Fruit fly (Drosophila melanogaster) whole organism, embryonic: ENCODE measurements around the gene CG16953.

Experiments used
- Atf3 ChIP-seq: fragments of 200-800 bp; sonication (Bioruptor generic); optimal IDR thresholded peaks from 3 replicates; lab custom pipeline; 2016; ENCODE audit warnings: missing biosample characterization, missing genetic modification characterization
- BEAF-32 ChIP-seq: fragments of 200-800 bp; sonication (Bioruptor generic); optimal IDR thresholded peaks from 3 replicates; lab custom pipeline; 2017; ENCODE audit warnings: missing biosample characterization, missing genetic modification characterization, mild to moderate bottlenecking, moderate library complexity, missing genetic modification reagents
- Bdp1 ChIP-seq: fragments of 200-800 bp; sonication (Bioruptor generic); optimal IDR thresholded peaks from 3 replicates; lab custom pipeline; 2016; ENCODE audit warnings: missing biosample characterization, missing genetic modification characterization
- C15 ChIP-seq: fragments of 200-800 bp; sonication (Bioruptor generic); IDR thresholded peaks from 3 replicates; pipeline ENCODE4 v1.3.6; 2022; ENCODE audit warnings: missing biosample characterization, missing genetic modification characterization
- CG10274 ChIP-seq: fragments of 200-800 bp; sonication (Bioruptor generic); optimal IDR thresholded peaks from 3 replicates; lab custom pipeline; 2017; ENCODE audit warnings: missing biosample characterization, mild to moderate bottlenecking, missing genetic modification characterization
- CG10366 ChIP-seq: fragments of 200-800 bp; sonication (Bioruptor generic); IDR thresholded peaks from 2 replicates; pipeline ENCODE4 v1.3.6; 2022; ENCODE audit warnings: missing biosample characterization, missing genetic modification characterization
- CG10543 ChIP-seq: fragments of 200-800 bp; sonication (Bioruptor generic); optimal IDR thresholded peaks from 3 replicates; lab custom pipeline; 2017; ENCODE audit warnings: missing biosample characterization, mild to moderate bottlenecking, missing genetic modification characterization, moderate library complexity
- CG11560 ChIP-seq: fragments of 200-800 bp; sonication (Bioruptor generic); IDR thresholded peaks from 3 replicates; pipeline ENCODE4 v1.3.6; 2022; ENCODE audit warnings: missing biosample characterization, missing genetic modification characterization
- CG14014 ChIP-seq: fragments of 200-800 bp; sonication (Bioruptor generic); IDR thresholded peaks from 2 replicates; pipeline ENCODE4 v1.3.6; 2022; ENCODE audit warnings: missing biosample characterization, missing genetic modification characterization
- CG14050 ChIP-seq: fragments of 200-800 bp; sonication (Bioruptor generic); IDR thresholded peaks from 3 replicates; pipeline ENCODE4 v1.3.6; 2022; ENCODE audit warnings: missing biosample characterization, missing genetic modification characterization
- CG16863 ChIP-seq: fragments of 200-800 bp; sonication (Bioruptor generic); optimal IDR thresholded peaks from 3 replicates; lab custom pipeline; 2016; ENCODE audit warnings: missing biosample characterization, missing genetic modification characterization
- CG17912 ChIP-seq: fragments of 200-800 bp; sonication (Bioruptor generic); optimal IDR thresholded peaks from 2 replicates; lab custom pipeline; 2018; ENCODE audit warnings: missing biosample characterization, mild to moderate bottlenecking, missing genetic modification characterization
- CG18619 ChIP-seq: fragments of 200-800 bp; sonication (Bioruptor generic); optimal IDR thresholded peaks from 3 replicates; lab custom pipeline; 2017; ENCODE audit warnings: missing biosample characterization, mild to moderate bottlenecking, missing genetic modification characterization
- CG32767 ChIP-seq: fragments of 200-800 bp; sonication (Bioruptor generic); IDR thresholded peaks from 2 replicates; pipeline ENCODE4 v1.3.6; 2022; ENCODE audit warnings: missing biosample characterization, missing genetic modification characterization
- CG33213 ChIP-seq: fragments of 200-800 bp; sonication (Bioruptor generic); optimal IDR thresholded peaks from 3 replicates; lab custom pipeline; 2016; ENCODE audit warnings: missing biosample characterization, missing genetic modification characterization
- CG3407 ChIP-seq: fragments of 200-800 bp; sonication (Bioruptor generic); optimal IDR thresholded peaks from 2 replicates; lab custom pipeline; 2018; ENCODE audit warnings: missing biosample characterization, mild to moderate bottlenecking, missing genetic modification characterization
- CG3726 ChIP-seq: fragments of 200-800 bp; sonication (Bioruptor generic); IDR thresholded peaks from 3 replicates; pipeline ENCODE4, ENCODE4 v1.3.6; 2022; ENCODE audit warnings: missing biosample characterization, missing genetic modification characterization
- CG3995 ChIP-seq: fragments of 200-800 bp; sonication (Bioruptor generic); optimal IDR thresholded peaks from 3 replicates; lab custom pipeline; 2016; ENCODE audit warnings: missing biosample characterization, missing genetic modification characterization
- CG6791 ChIP-seq: fragments of 200-800 bp; sonication (Bioruptor generic); IDR thresholded peaks from 3 replicates; pipeline ENCODE4 v1.3.6; 2022; ENCODE audit warnings: missing biosample characterization, missing genetic modification characterization; ENCODE audit not compliant: partially characterized antibody
- CG7271 ChIP-seq: fragments of 200-800 bp; sonication (Bioruptor generic); optimal IDR thresholded peaks from 2 replicates; lab custom pipeline; 2018; ENCODE audit warnings: missing biosample characterization, mild to moderate bottlenecking, missing genetic modification characterization, moderate library complexity
- CG7357 ChIP-seq: fragments of 200-800 bp; sonication (Bioruptor generic); IDR thresholded peaks from 3 replicates; pipeline ENCODE4 v1.3.6; 2022; ENCODE audit warnings: missing biosample characterization, missing genetic modification characterization
- CG8924 ChIP-seq: fragments of 200-800 bp; optimal IDR thresholded peaks from 3 replicates; lab custom pipeline; 2019; ENCODE audit warnings: missing biosample characterization, mild to moderate bottlenecking, missing genetic modification characterization, moderate library complexity
- CG8944 ChIP-seq: fragments of 200-800 bp; sonication (Bioruptor generic); optimal IDR thresholded peaks from 3 replicates; lab custom pipeline; 2016; ENCODE audit warnings: missing biosample characterization, missing genetic modification characterization
- CG9797 ChIP-seq: fragments of 200-800 bp; sonication (Bioruptor generic); optimal IDR thresholded peaks from 3 replicates; lab custom pipeline; 2018; ENCODE audit warnings: missing biosample characterization, mild to moderate bottlenecking, missing genetic modification characterization
- Camta ChIP-seq: fragments of 200-800 bp; sonication (Bioruptor generic); optimal IDR thresholded peaks from 2 replicates; lab custom pipeline; 2016; ENCODE audit warnings: missing biosample characterization, missing genetic modification characterization
- D ChIP-seq, 2 experiments: fragments of 200-800 bp in 1 of 2; fragments of >200 bp in 1 of 2; sonication (Bioruptor generic) in 1 of 2; optimal IDR thresholded peaks; 2 replicates in 1 of 2; 3 replicates in 1 of 2; lab custom pipeline; 2017; ENCODE audit warnings: mild to moderate bottlenecking in 1 of 2, missing biosample characterization in 1 of 2, missing genetic modification characterization in 1 of 2, missing genetic modification reagents in 1 of 2
- Dll ChIP-seq: fragments of 200-800 bp; sonication (Bioruptor generic); IDR thresholded peaks from 4 replicates; pipeline ENCODE4 v1.3.6; 2022; ENCODE audit warnings: missing biosample characterization, missing genetic modification characterization; ENCODE audit not compliant: partially characterized antibody
- H15 ChIP-seq: fragments of 200-800 bp; sonication (Bioruptor generic); IDR thresholded peaks from 3 replicates; pipeline ENCODE4 v1.3.6; 2022; ENCODE audit warnings: missing biosample characterization, missing genetic modification characterization
- Hmx ChIP-seq: fragments of 200-800 bp; sonication (Bioruptor generic); optimal IDR thresholded peaks from 2 replicates; lab custom pipeline; 2016; ENCODE audit warnings: missing biosample characterization, missing genetic modification characterization
- Meics ChIP-seq: fragments of 200-800 bp; sonication (Bioruptor generic); optimal IDR thresholded peaks from 2 replicates; lab custom pipeline; 2017; ENCODE audit warnings: missing biosample characterization, mild to moderate bottlenecking, missing genetic modification characterization
- Oli ChIP-seq: fragments of 200-800 bp; sonication (Bioruptor generic); optimal IDR thresholded peaks from 2 replicates; lab custom pipeline; 2018; ENCODE audit warnings: missing biosample characterization, mild to moderate bottlenecking, missing genetic modification characterization, moderate library complexity
- Taf1 ChIP-seq: fragments of 200-800 bp; sonication (Bioruptor generic); IDR thresholded peaks from 2 replicates; pipeline ENCODE4 v1.3.6; 2022; ENCODE audit warnings: missing biosample characterization, missing genetic modification characterization
- ase ChIP-seq: fragments of 200-800 bp; sonication (Bioruptor generic); IDR thresholded peaks from 3 replicates; pipeline ENCODE4 v1.3.6; 2022; ENCODE audit warnings: missing biosample characterization, missing genetic modification characterization
- cato ChIP-seq: fragments of 200-800 bp; sonication (Bioruptor generic); optimal IDR thresholded peaks from 2 replicates; lab custom pipeline; 2016; ENCODE audit warnings: missing biosample characterization, missing genetic modification characterization, borderline replicate concordance
- da ChIP-seq: fragments of 200-800 bp; sonication (Bioruptor generic); optimal IDR thresholded peaks from 2 replicates; lab custom pipeline; 2016; ENCODE audit warnings: missing biosample characterization, missing genetic modification characterization
- dpn ChIP-seq, 2 experiments: fragments of 200-800 bp; sonication (Bioruptor generic); optimal IDR thresholded peaks; 3 replicates each; lab custom pipeline; 2016; ENCODE audit warnings: missing biosample characterization in 2 of 2, missing genetic modification characterization in 2 of 2
- emc ChIP-seq: fragments of 200-800 bp; sonication (Bioruptor generic); optimal IDR thresholded peaks from 2 replicates; lab custom pipeline; 2016; ENCODE audit warnings: missing biosample characterization, missing genetic modification characterization
- gcm ChIP-seq: fragments of 200-800 bp; sonication (Bioruptor generic); optimal IDR thresholded peaks from 2 replicates; lab custom pipeline; 2019; ENCODE audit warnings: missing biosample characterization, mild to moderate bottlenecking, missing genetic modification characterization, moderate library complexity
- gro ChIP-seq: fragments of 200-800 bp; sonication (Bioruptor generic); optimal IDR thresholded peaks from 2 replicates; lab custom pipeline; 2016; ENCODE audit warnings: missing biosample characterization, missing genetic modification characterization
- insv ChIP-seq, 2 experiments: fragments of 200-800 bp; sonication (Bioruptor generic); optimal IDR thresholded peaks; 3 replicates each; lab custom pipeline; 2016 to 2018; ENCODE audit warnings: missing biosample characterization in 2 of 2, missing genetic modification characterization in 2 of 2
- nerfin-1 ChIP-seq: fragments of 200-800 bp; sonication (Bioruptor generic); optimal IDR thresholded peaks from 3 replicates; lab custom pipeline; 2019; ENCODE audit warnings: missing biosample characterization, mild to moderate bottlenecking, missing genetic modification characterization, moderate library complexity
- onecut ChIP-seq: fragments of 200-800 bp; sonication (Bioruptor generic); IDR thresholded peaks from 2 replicates; pipeline ENCODE4 v1.3.6; 2022; ENCODE audit warnings: missing biosample characterization, missing genetic modification characterization
- sens-2 ChIP-seq: fragments of 200-800 bp; sonication (Bioruptor generic); IDR thresholded peaks from 2 replicates; pipeline ENCODE4 v1.3.6; 2022; ENCODE audit warnings: missing biosample characterization, missing genetic modification characterization
- slbo ChIP-seq: fragments of 200-800 bp; sonication (Bioruptor generic); IDR thresholded peaks from 2 replicates; pipeline ENCODE4 v1.3.6; 2022; ENCODE audit warnings: missing biosample characterization, missing genetic modification characterization
- slp2 ChIP-seq: fragments of 200-800 bp; sonication (Bioruptor generic); optimal IDR thresholded peaks from 2 replicates; lab custom pipeline; 2016; ENCODE audit warnings: missing biosample characterization, missing genetic modification characterization
- twi ChIP-seq: fragments of 200-800 bp; optimal IDR thresholded peaks from 2 replicates; lab custom pipeline; 2019; ENCODE audit warnings: missing biosample characterization, mild to moderate bottlenecking, missing genetic modification characterization, moderate library complexity
- wdn ChIP-seq: fragments of 200-800 bp; sonication (Bioruptor generic); IDR thresholded peaks from 2 replicates; pipeline ENCODE4 v1.3.6; 2022; ENCODE audit warnings: missing biosample characterization, missing genetic modification characterization
- z ChIP-seq: fragments of 200-800 bp; sonication (Bioruptor generic); IDR thresholded peaks from 3 replicates; pipeline ENCODE4 v1.3.6; 2022; ENCODE audit warnings: missing biosample characterization, missing genetic modification characterization

The CG16953 gene

dm6 chr3R:20594194-20595144 is 8.8 kb upstream of the CG16953 start (continued):
- TF ChIP-seq CG17912 (GFP tag; lab: Kevin White, UChicago) (no peak), onecut (GFP tag; lab: Robert Waterston, UW) (peak; percentile 67), CG6791 (GFP tag; lab: Robert Waterston, UW) (no peak), BEAF-32 (GFP tag; lab: Kevin White, UChicago) (no peak), gro (no peak), CG14050 (GFP tag; lab: Robert Waterston, UW) (peak; percentile 55), CG8944 (GFP tag; lab: Kevin White, UChicago) (peak; percentile 21), CG8924 (tag; lab: Kevin White, UChicago) (peak; percentile 94), CG3407 (GFP tag; lab: Kevin White, UChicago) (peak; percentile 88), CG14014 (GFP tag; lab: Robert Waterston, UW) (peak; percentile 68), Taf1 (no peak), Dll (GFP tag; lab: Robert Waterston, UW) (no peak), cato (GFP tag; lab: Kevin White, UChicago) (peak; percentile 79), sens-2 (GFP tag; lab: Robert Waterston, UW) (0 out of 2 replicates have a peak, but pooled peaks have one; percentile 5), CG18619 (GFP tag; lab: Kevin White, UChicago) (peak; percentile 85), CG10274 (GFP tag; lab: Kevin White, UChicago) (peak; percentile 35), Meics (GFP tag; lab: Kevin White, UChicago) (peak; percentile 87), Oli (tag; lab: Kevin White, UChicago) (peak; percentile 91), slbo (GFP tag; lab: Robert Waterston, UW) (peak; percentile 76), CG10366 (GFP tag; lab: Robert Waterston, UW) (peak; percentile 71), dpn (GFP tag; optimal IDR thresholded peaks at IDR 0.05; lab: Kevin White, UChicago) (peak in 1 of 2 experiments; percentile 77), CG33213 (GFP tag; lab: Kevin White, UChicago) (peak; percentile 25), D (optimal IDR thresholded peaks at IDR 0.05; lab: Kevin White, UChicago) (no peak), D (GFP tag; optimal IDR thresholded peaks at IDR 0.05; lab: Kevin White, UChicago) (peak; percentile 95), da (GFP tag; lab: Kevin White, UChicago) (peak; percentile 47), twi (tag; lab: Kevin White, UChicago) (peak; percentile 81), CG9797 (no peak), CG11560 (tag; lab: Robert Waterston, UW) (no peak), CG3995 (GFP tag; lab: Kevin White, UChicago) (peak; percentile 22), slp2 (no peak), Atf3 (no peak), CG32767 (GFP tag; lab: Robert Waterston, UW) (peak; percentile 81), CG16863 (GFP tag; lab: Kevin White, UChicago) (no peak), nerfin-1 (tag; lab: Kevin White, UChicago) (peak; percentile 93), CG3726 (GFP tag; lab: Robert Waterston, UW) (peak; percentile 52; the same call in 2 of the 3 replicates), Camta (GFP tag; lab: Kevin White, UChicago) (no peak), emc (no peak), C15 (no peak), CG7357 (peak; percentile 81), z (GFP tag; lab: Robert Waterston, UW) (no peak), Bdp1 (no peak), ase (GFP tag; lab: Robert Waterston, UW) (peak; percentile 58; the same call in 2 of the 3 replicates), H15 (GFP tag; lab: Robert Waterston, UW) (peak; percentile 77; the same call in 2 of the 3 replicates), CG10543 (GFP tag; lab: Kevin White, UChicago) (peak; percentile 72), gcm (peak; percentile 96), wdn (peak; percentile 46; the same call in 1 of the 2 replicates), insv (GFP tag; optimal IDR thresholded peaks at IDR 0.05; lab: Kevin White, UChicago) (peak in 1 of 2 experiments; percentile 24), CG7271 (tag; lab: Kevin White, UChicago) (peak; percentile 88), Hmx (GFP tag; lab: Kevin White, UChicago) (no peak)
